Fruit fly (Drosophila melanogaster) whole organism, pupa: ENCODE data around the gene CG7120.

Experiments
- CG12605 ChIP-seq: fragments of 200-800 bp; sonication (Bioruptor generic); IDR thresholded peaks from 2 replicates; pipeline ENCODE4 v1.3.6; 2022; ENCODE audit warnings: missing biosample characterization, missing genetic modification characterization
- CG13204 ChIP-seq: fragments of 200-800 bp; sonication (Bioruptor generic); optimal IDR thresholded peaks from 2 replicates; lab custom pipeline; 2018; ENCODE audit warnings: missing biosample characterization, mild to moderate bottlenecking, missing genetic modification characterization, moderate library complexity
- CG15710 ChIP-seq: fragments of 200-800 bp; sonication (Bioruptor generic); optimal IDR thresholded peaks from 2 replicates; lab custom pipeline; 2018; ENCODE audit warnings: missing biosample characterization, mild to moderate bottlenecking, missing genetic modification characterization, moderate library complexity
- CG17806 ChIP-seq: fragments of 200-800 bp; sonication (Bioruptor generic); optimal IDR thresholded peaks from 2 replicates; lab custom pipeline; 2018; ENCODE audit warnings: missing biosample characterization, mild to moderate bottlenecking, missing genetic modification characterization, moderate library complexity
- CG34367 ChIP-seq: fragments of 200-800 bp; sonication (Bioruptor generic); optimal IDR thresholded peaks from 2 replicates; lab custom pipeline; 2018; ENCODE audit warnings: missing biosample characterization, mild to moderate bottlenecking, missing genetic modification characterization
- CG9948 ChIP-seq: fragments of 200-800 bp; sonication (Bioruptor generic); optimal IDR thresholded peaks from 2 replicates; lab custom pipeline; 2018; ENCODE audit warnings: missing biosample characterization, mild to moderate bottlenecking, missing genetic modification characterization, moderate library complexity
- EcR ChIP-seq: fragments of 200-800 bp; sonication (Bioruptor generic); optimal IDR thresholded peaks from 3 replicates; lab custom pipeline; 2019; ENCODE audit warnings: missing biosample characterization, missing genetic modification characterization, mild to moderate bottlenecking, moderate library complexity, missing genetic modification reagents
- Pif1A ChIP-seq: fragments of 200-800 bp; sonication (Bioruptor generic); optimal IDR thresholded peaks from 3 replicates; lab custom pipeline; 2016; ENCODE audit warnings: missing biosample characterization, missing genetic modification characterization
- Snoo ChIP-seq: fragments of 200-800 bp; sonication (Bioruptor generic); optimal IDR thresholded peaks from 3 replicates; lab custom pipeline; 2017; ENCODE audit warnings: missing biosample characterization, mild to moderate bottlenecking, missing genetic modification characterization, inconsistent platforms
- fd96Ca ChIP-seq: fragments of 200-800 bp; sonication (Bioruptor generic); IDR thresholded peaks from 3 replicates; pipeline ENCODE4 v1.3.6; 2022; ENCODE audit warnings: missing biosample characterization, missing genetic modification characterization
- rn ChIP-seq: fragments of 200-800 bp; sonication (Bioruptor generic); IDR thresholded peaks from 2 replicates; pipeline ENCODE4 v1.3.6; 2022; ENCODE audit warnings: missing biosample characterization, missing genetic modification characterization

dm6 chr3L:8398763-8399445, 3.1 kb downstream of the CG7120 start:
- TF ChIP-seq CG12605 (GFP tag; lab: Robert Waterston, UW) (peak; percentile 65), Pif1A (GFP tag; lab: Kevin White, UChicago) (no peak), CG9948 (peak; percentile 66), fd96Ca (peak; percentile 86), EcR (GFP tag; lab: Kevin White, UChicago) (no peak), CG15710 (peak; percentile 84), CG17806 (tag; lab: Kevin White, UChicago) (peak; percentile 77), Snoo (tag; lab: Kevin White, UChicago) (peak; percentile 81), CG34367 (tag; lab: Kevin White, UChicago) (peak; percentile 72), rn (GFP tag; lab: Robert Waterston, UW) (peak; percentile 63; the same call in 1 of the 2 replicates), CG13204 (GFP tag; lab: Kevin White, UChicago) (no peak)
